Worm (Caenorhabditis elegans) whole organism, L1 larva: ENCODE results near the gene F20G2.1.

Source experiments
- C16A3.4 ChIP-seq: fragments of 150-350 bp; optimal IDR thresholded peaks from 2 replicates; lab custom pipeline; 2014; ENCODE audit warnings: missing biosample characterization, missing genetic modification characterization
- C34B4.2 ChIP-seq: sonication (generic microtip); optimal IDR thresholded peaks from 2 replicates; lab custom pipeline; 2017; ENCODE audit warnings: mild to moderate bottlenecking, missing genetic modification characterization, missing compliant biosample characterization
- F16B12.6 ChIP-seq: fragments of 150-350 bp; optimal IDR thresholded peaks from 2 replicates; lab custom pipeline; 2014; ENCODE audit warnings: missing biosample characterization, missing genetic modification characterization
- Y116A8C.19 ChIP-seq: sonication (generic microtip); optimal IDR thresholded peaks from 2 replicates; lab custom pipeline; 2016; ENCODE audit warnings: missing compliant biosample characterization, missing genetic modification characterization, borderline replicate concordance
- aha-1 ChIP-seq: fragments of 150-350 bp; optimal IDR thresholded peaks from 2 replicates; lab custom pipeline; 2014; ENCODE audit warnings: missing biosample characterization, missing genetic modification characterization
- blmp-1 ChIP-seq: fragments of 150-350 bp; optimal IDR thresholded peaks from 2 replicates; lab custom pipeline; 2014; ENCODE audit warnings: missing biosample characterization, missing genetic modification characterization
- ceh-63 ChIP-seq: fragments of 200-800 bp; sonication (Bioruptor generic); optimal IDR thresholded peaks from 2 replicates; lab custom pipeline; 2018; ENCODE audit warnings: mild to moderate bottlenecking, missing genetic modification characterization, missing compliant biosample characterization
- ceh-8 ChIP-seq: fragments of 200-800 bp; sonication (Bioruptor generic); optimal IDR thresholded peaks from 2 replicates; lab custom pipeline; 2018; ENCODE audit warnings: mild to moderate bottlenecking, missing genetic modification characterization, moderate library complexity, missing compliant biosample characterization
- ceh-82 ChIP-seq, 3 experiments: fragments of 150-350 bp in 1 of 3; sonication (generic microtip) in 2 of 3; optimal IDR thresholded peaks; 2 replicates each; lab custom pipeline; 2014 to 2017; ENCODE audit warnings: missing biosample characterization in 3 of 3, missing genetic modification characterization in 3 of 3
- ceh-88 ChIP-seq: fragments of 200-800 bp; sonication (Bioruptor generic); IDR thresholded peaks from 2 replicates; pipeline ENCODE4 v1.3.6; 2022; ENCODE audit warnings: missing genetic modification characterization, missing compliant biosample characterization
- dpl-1 ChIP-seq, 3 experiments: fragments of 150-350 bp in 2 of 3; sonication (generic microtip) in 1 of 3; optimal IDR thresholded peaks; 2 replicates each; lab custom pipeline; 2014 to 2017; ENCODE audit warnings: missing biosample characterization in 3 of 3, missing genetic modification characterization in 3 of 3, missing genetic modification reagents in 3 of 3
- dsc-1 ChIP-seq: sonication (generic microtip); optimal IDR thresholded peaks from 2 replicates; lab custom pipeline; 2016; ENCODE audit warnings: mild to moderate bottlenecking, missing genetic modification characterization, missing compliant biosample characterization
- efl-1 ChIP-seq, 4 experiments: fragments of 150-350 bp; optimal IDR thresholded peaks in 3 of 4; peaks in 1 of 4; 1 replicate in 1 of 4; 2 replicates in 3 of 4; lab custom pipeline; 2014; ENCODE audit warnings: missing biosample characterization in 2 of 4, missing genetic modification characterization in 2 of 4, missing genetic modification reagents in 2 of 4
- egl-13 ChIP-seq: sonication (generic microtip); optimal IDR thresholded peaks from 2 replicates; lab custom pipeline; 2016; ENCODE audit warnings: missing genotype, missing genetic modification reagents, missing genetic modification characterization, missing compliant biosample characterization
- fkh-10 ChIP-seq: sonication (generic microtip); optimal IDR thresholded peaks from 2 replicates; lab custom pipeline; 2017; ENCODE audit warnings: missing biosample characterization, missing genetic modification reagents, missing genetic modification characterization
- fkh-8 ChIP-seq: sonication (generic microtip); optimal IDR thresholded peaks from 2 replicates; lab custom pipeline; 2016; ENCODE audit warnings: mild to moderate bottlenecking, missing genetic modification characterization, missing compliant biosample characterization
- fos-1 ChIP-seq: fragments of 150-350 bp; optimal IDR thresholded peaks from 2 replicates; lab custom pipeline; 2014; ENCODE audit warnings: missing biosample characterization, missing genetic modification characterization
- hlh-17 ChIP-seq: fragments of 200-800 bp; sonication (Bioruptor generic); optimal IDR thresholded peaks from 2 replicates; lab custom pipeline; 2018; ENCODE audit warnings: missing genetic modification characterization, mild to moderate bottlenecking, missing compliant biosample characterization, moderate library complexity, borderline replicate concordance
- hlh-4 ChIP-seq: sonication (generic microtip); optimal IDR thresholded peaks from 2 replicates; lab custom pipeline; 2016; ENCODE audit warnings: mild to moderate bottlenecking, missing genetic modification characterization, missing compliant biosample characterization
- isw-1 ChIP-seq: fragments of 200-800 bp; sonication (Bioruptor generic); IDR thresholded peaks from 2 replicates; pipeline ENCODE4 v1.3.6; 2022; ENCODE audit warnings: missing genetic modification characterization, missing compliant biosample characterization
- lin-14 ChIP-seq: fragments of 200-800 bp; sonication (Bioruptor generic); optimal IDR thresholded peaks from 2 replicates; lab custom pipeline; 2018; ENCODE audit warnings: mild to moderate bottlenecking, missing genetic modification characterization, moderate library complexity, missing compliant biosample characterization
- lin-15B ChIP-seq: fragments of 150-350 bp; sonication (generic microtip); optimal IDR thresholded peaks from 3 replicates; lab custom pipeline; 2014; ENCODE audit warnings: missing biosample characterization, missing genetic modification characterization
- lin-39 ChIP-seq: fragments of 150-350 bp; optimal IDR thresholded peaks from 2 replicates; lab custom pipeline; 2014; ENCODE audit warnings: missing biosample characterization, missing genetic modification reagents, missing genetic modification characterization
- mab-9 ChIP-seq: fragments of 200-800 bp; sonication (Bioruptor generic); IDR thresholded peaks from 2 replicates; pipeline ENCODE4 v1.3.6; 2022; ENCODE audit warnings: missing genetic modification reagents, missing genetic modification characterization, missing compliant biosample characterization
- mef-2 ChIP-seq: fragments of 150-350 bp; optimal IDR thresholded peaks from 2 replicates; lab custom pipeline; 2014; ENCODE audit warnings: missing biosample characterization, missing genetic modification characterization
- mep-1 ChIP-seq: fragments of 150-350 bp; optimal IDR thresholded peaks from 2 replicates; lab custom pipeline; 2014; ENCODE audit warnings: missing biosample characterization, missing genetic modification characterization
- nhr-11 ChIP-seq: fragments of 150-350 bp; optimal IDR thresholded peaks from 2 replicates; lab custom pipeline; 2014; ENCODE audit warnings: missing biosample characterization, missing genetic modification characterization
- nhr-19 ChIP-seq: fragments of 200-800 bp; sonication (Bioruptor generic); conservative IDR thresholded peaks from 2 replicates; pipeline ENCODE4 v1.3.6; 2022; ENCODE audit warnings: missing genetic modification characterization, missing compliant biosample characterization
- nhr-237 ChIP-seq: fragments of 150-350 bp; optimal IDR thresholded peaks from 2 replicates; lab custom pipeline; 2014; ENCODE audit warnings: missing biosample characterization, missing genetic modification characterization
- nhr-71 ChIP-seq: sonication (generic microtip); optimal IDR thresholded peaks from 2 replicates; lab custom pipeline; 2016; ENCODE audit warnings: mild to moderate bottlenecking, missing genetic modification characterization, moderate library complexity, missing compliant biosample characterization
- nhr-76 ChIP-seq: sonication (generic microtip); optimal IDR thresholded peaks from 2 replicates; lab custom pipeline; 2017; ENCODE audit warnings: missing biosample characterization, missing genetic modification characterization
- nhr-84 ChIP-seq: sonication (generic microtip); optimal IDR thresholded peaks from 2 replicates; lab custom pipeline; 2017; ENCODE audit warnings: missing biosample characterization, missing genetic modification characterization
- nhr-85 ChIP-seq: sonication (generic microtip); peaks from one replicate; lab custom pipeline; 2016; ENCODE audit warnings: missing genetic modification characterization, inconsistent platforms, missing compliant biosample characterization
- pax-3 ChIP-seq: fragments of 200-800 bp; sonication (Bioruptor generic); optimal IDR thresholded peaks from 2 replicates; lab custom pipeline; 2018; ENCODE audit warnings: mild to moderate bottlenecking, missing genetic modification characterization, moderate library complexity, missing compliant biosample characterization
- rnt-1 ChIP-seq: sonication (generic microtip); optimal IDR thresholded peaks from 2 replicates; lab custom pipeline; 2016; ENCODE audit warnings: mild to moderate bottlenecking, missing genetic modification characterization, moderate library complexity, missing compliant biosample characterization
- skn-1 ChIP-seq: fragments of 150-350 bp; optimal IDR thresholded peaks from 2 replicates; lab custom pipeline; 2014; ENCODE audit warnings: missing biosample characterization, missing genetic modification characterization
- snpc-4 ChIP-seq: fragments of 150-350 bp; optimal IDR thresholded peaks from 2 replicates; lab custom pipeline; 2014; ENCODE audit warnings: missing biosample characterization, missing genetic modification characterization
- snu-23 ChIP-seq: sonication (generic microtip); optimal IDR thresholded peaks from 2 replicates; lab custom pipeline; 2016; ENCODE audit warnings: missing genetic modification characterization, missing compliant biosample characterization
- sox-4 ChIP-seq: sonication (generic microtip); optimal IDR thresholded peaks from 2 replicates; lab custom pipeline; 2016; ENCODE audit warnings: missing genetic modification characterization, missing compliant biosample characterization
- sptf-1 ChIP-seq: fragments of 150-350 bp; optimal IDR thresholded peaks from 2 replicates; lab custom pipeline; 2014; ENCODE audit warnings: missing biosample characterization, missing genetic modification characterization
- sup-37 ChIP-seq: fragments of 200-800 bp; sonication (Bioruptor generic); optimal IDR thresholded peaks from 2 replicates; lab custom pipeline; 2018; ENCODE audit warnings: mild to moderate bottlenecking, missing genetic modification characterization, missing compliant biosample characterization
- tbx-2 ChIP-seq: sonication (generic microtip); optimal IDR thresholded peaks from 2 replicates; lab custom pipeline; 2016; ENCODE audit warnings: missing genetic modification characterization, missing compliant biosample characterization
- unc-130 ChIP-seq: fragments of 150-350 bp; optimal IDR thresholded peaks from 2 replicates; lab custom pipeline; 2017; ENCODE audit warnings: missing biosample characterization, missing genetic modification characterization, inconsistent platforms
- unc-62 ChIP-seq: fragments of 150-350 bp; optimal IDR thresholded peaks from 2 replicates; lab custom pipeline; 2014; ENCODE audit warnings: missing biosample characterization, missing genetic modification reagents, missing genetic modification characterization
- unc-98 ChIP-seq: fragments of 200-800 bp; sonication (Bioruptor generic); IDR thresholded peaks from 2 replicates; pipeline ENCODE4 v1.3.6; 2022; ENCODE audit warnings: missing genetic modification characterization, missing compliant biosample characterization
- vab-15 ChIP-seq: sonication (generic microtip); optimal IDR thresholded peaks from 2 replicates; lab custom pipeline; 2017; ENCODE audit warnings: missing genotype, mild to moderate bottlenecking, missing genetic modification characterization, missing compliant biosample characterization
- xbp-1 ChIP-seq: sonication (generic microtip); optimal IDR thresholded peaks from 2 replicates; lab custom pipeline; 2016; ENCODE audit warnings: missing genetic modification characterization, missing compliant biosample characterization
- zag-1 ChIP-seq: fragments of 150-350 bp; optimal IDR thresholded peaks from 2 replicates; lab custom pipeline; 2014; ENCODE audit warnings: missing biosample characterization, missing genetic modification characterization
- zip-4 ChIP-seq: fragments of 200-800 bp; sonication (Bioruptor generic); optimal IDR thresholded peaks from 2 replicates; lab custom pipeline; 2018; ENCODE audit warnings: mild to moderate bottlenecking, missing genetic modification characterization, moderate library complexity, missing compliant biosample characterization

F20G2.1 gene

ce11 chrV:13757349-13757748 lies 4.0 kb upstream of the F20G2.1 start (continued):
- TF ChIP-seq sptf-1 (tag; lab: Kevin White, UChicago) (no peak), aha-1 (tag; lab: Kevin White, UChicago) (no peak), ceh-82 (tag; optimal IDR thresholded peaks at IDR 0.05; lab: Kevin White, UChicago) (peak in 1 of 3 experiments; percentile 15), fos-1 (no peak), nhr-76 (no peak), unc-130 (tag; lab: Kevin White, UChicago) (no peak), snpc-4 (tag; lab: Kevin White, UChicago) (no peak), fkh-8 (tag; lab: Kevin White, UChicago) (peak; percentile 80), nhr-237 (tag; lab: Kevin White, UChicago) (no peak), nhr-71 (tag; lab: Kevin White, UChicago) (peak; percentile 16), unc-98 (GFP tag; lab: Robert Waterston, UW) (no peak), mep-1 (tag; lab: Kevin White, UChicago) (peak; percentile 34), isw-1 (no peak), ceh-63 (GFP tag; lab: Kevin White, UChicago) (no peak), lin-14 (peak; percentile 73), ceh-8 (GFP tag; lab: Kevin White, UChicago) (no peak), tbx-2 (no peak), lin-15B (no peak), egl-13 (tag; lab: Kevin White, UChicago) (no peak), efl-1 (optimal IDR thresholded peaks at IDR 0.05; lab: Kevin White, UChicago) (peak; percentile 25 to 29), efl-1 (GFP tag; optimal IDR thresholded peaks at IDR 0.05 in 1 of 2; lab: Kevin White, UChicago) (peak in 1 of 2 experiments; percentile 46), dpl-1 (GFP tag; optimal IDR thresholded peaks at IDR 0.05; lab: Kevin White, UChicago) (peak in 1 of 3 experiments; percentile 51), hlh-17 (GFP tag; lab: Kevin White, UChicago) (no peak), ceh-88 (GFP tag; lab: Robert Waterston, UW) (no peak), dsc-1 (no peak)

DNA sequence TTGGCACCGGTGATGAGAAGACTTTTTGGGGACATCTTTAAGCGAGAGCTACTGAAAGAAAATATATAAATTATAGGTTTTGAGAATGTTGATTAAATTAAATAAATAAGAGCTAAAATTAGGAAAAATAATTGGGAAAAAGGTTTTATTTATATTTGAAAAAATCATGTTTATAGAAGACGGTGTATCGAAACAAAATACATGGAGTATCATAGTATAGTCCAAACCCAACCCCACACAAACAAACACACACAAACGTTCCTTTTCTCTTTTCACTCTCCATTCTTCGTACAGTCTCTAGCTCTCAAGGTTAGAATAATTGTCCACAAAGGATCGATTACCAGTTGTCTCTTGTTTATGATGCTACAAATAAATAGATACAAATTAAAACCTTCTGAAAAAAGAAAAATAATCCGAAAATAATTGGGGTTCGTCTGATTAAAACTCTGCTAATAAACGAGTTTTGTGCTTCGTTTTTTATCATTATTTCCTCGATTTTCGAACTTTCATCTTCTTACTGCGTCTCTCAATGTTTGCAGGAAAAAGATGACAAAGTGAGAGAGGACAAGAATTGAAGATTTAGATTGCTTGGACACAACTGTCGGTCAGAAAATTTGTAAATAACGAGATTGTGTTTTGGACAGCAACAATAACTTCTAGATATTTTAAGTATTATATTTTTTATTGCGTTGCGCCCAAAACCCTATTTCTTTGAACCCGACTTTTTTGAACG lies 3.1 kb upstream of the F20G2.1 start, which contains the start of gene F20G2.2:
Gene F20G2.2, minus strand, starts transcription at position 51 of the 733 bp plus-strand sequence.
- TF ChIP-seq nhr-85 (tag; lab: Kevin White, UChicago) (peak; percentile 13), hlh-4 (tag; lab: Kevin White, UChicago) (no peak), nhr-84 (tag; lab: Kevin White, UChicago) (no peak), rnt-1 (tag; lab: Kevin White, UChicago) (no peak), zip-4 (GFP tag; lab: Kevin White, UChicago) (no peak), mab-9 (GFP tag; lab: Robert Waterston, UW) (no peak), nhr-71 (tag; lab: Kevin White, UChicago) (peak; percentile 44), sox-4 (tag; lab: Kevin White, UChicago) (no peak), fos-1 (no peak), C16A3.4 (no peak), aha-1 (tag; lab: Kevin White, UChicago) (no peak), snu-23 (peak; percentile 24), sptf-1 (tag; lab: Kevin White, UChicago) (no peak), skn-1 (tag; lab: Kevin White, UChicago) (peak; percentile 56), sup-37 (no peak), efl-1 (optimal IDR thresholded peaks at IDR 0.05; lab: Kevin White, UChicago) (no peak), efl-1 (GFP tag; optimal IDR thresholded peaks at IDR 0.05 in 1 of 2; lab: Kevin White, UChicago) (peak in 1 of 2 experiments; percentile 11), nhr-11 (tag; lab: Kevin White, UChicago) (no peak), mef-2 (tag; lab: Kevin White, UChicago) (no peak), nhr-19 (GFP tag; lab: Robert Waterston, UW) (no peak), snpc-4 (tag; lab: Kevin White, UChicago) (no peak), fkh-10 (GFP tag; lab: Kevin White, UChicago) (no peak), egl-13 (tag; lab: Kevin White, UChicago) (no peak), dpl-1 (GFP tag; optimal IDR thresholded peaks at IDR 0.05; lab: Kevin White, UChicago) (no peak), zag-1 (tag; lab: Kevin White, UChicago) (no peak), blmp-1 (peak; percentile 23), unc-62 (GFP tag; lab: Kevin White, UChicago) (no peak), lin-14 (peak; percentile 72), Y116A8C.19 (tag; lab: Kevin White, UChicago) (no peak), xbp-1 (tag; lab: Kevin White, UChicago) (no peak), fkh-8 (tag; lab: Kevin White, UChicago) (no peak), lin-39 (no peak), C34B4.2 (tag; lab: Kevin White, UChicago) (no peak), nhr-237 (tag; lab: Kevin White, UChicago) (no peak), F16B12.6 (tag; lab: Kevin White, UChicago) (no peak), vab-15 (tag; lab: Kevin White, UChicago) (no peak), mep-1 (tag; lab: Kevin White, UChicago) (peak; percentile 38), pax-3 (no peak)
